Worm (Caenorhabditis elegans): ENCODE measurements around the gene exl-1.

- TF ChIP-seq nhr-76 (tag; optimal IDR thresholded peaks at IDR 0.05) = no peak
- no peak for TF ChIP-seq nhr-237 (tag; optimal IDR thresholded peaks at IDR 0.05)
- no peak for TF ChIP-seq bed-3 (GFP tag; optimal IDR thresholded peaks at IDR 0.05)
- no peak for TF ChIP-seq elt-1 (tag; optimal IDR thresholded peaks at IDR 0.05; ENCODE audit: borderline replicate concordance, insufficient read depth)
- TF ChIP-seq unc-39 (tag; optimal IDR thresholded peaks at IDR 0.05) = no peak
These were observed 38.7 kb upstream of the exl-1 start for ce11 chrII:14451934-14452333.

Measured in whole organism, mixed stage, embryonic.